Fruit fly (Drosophila melanogaster) whole organism, embryonic: ENCODE data around the gene xmas.
A peak's percentile ranks its signal among the peaks of the same experiment; 100 is the strongest.

Experiments used
- Bteb2 ChIP-seq: fragments of 200-800 bp; sonication (Bioruptor generic); optimal IDR thresholded peaks from 2 replicates; lab custom pipeline; 2016; ENCODE audit warnings: missing biosample characterization, missing genetic modification characterization
- CG12236 ChIP-seq: fragments of 200-800 bp; sonication (Bioruptor generic); optimal IDR thresholded peaks from 2 replicates; lab custom pipeline; 2016; ENCODE audit warnings: missing biosample characterization, missing genetic modification characterization
- CG12659 ChIP-seq: fragments of 200-800 bp; sonication (Bioruptor generic); optimal IDR thresholded peaks from 3 replicates; lab custom pipeline; 2017; ENCODE audit warnings: mild to moderate bottlenecking, missing biosample characterization, missing genetic modification reagents, missing genetic modification characterization
- CG13424 ChIP-seq: fragments of 200-800 bp; sonication (Bioruptor generic); optimal IDR thresholded peaks from 2 replicates; lab custom pipeline; 2019; ENCODE audit warnings: missing biosample characterization, mild to moderate bottlenecking, missing genetic modification characterization, moderate library complexity
- CG13894 ChIP-seq: fragments of 200-800 bp; sonication (Bioruptor generic); optimal IDR thresholded peaks from 3 replicates; lab custom pipeline; 2018; ENCODE audit warnings: missing biosample characterization, mild to moderate bottlenecking, missing genetic modification characterization, moderate library complexity
- CG15073 ChIP-seq: fragments of 200-800 bp; sonication (Bioruptor generic); optimal IDR thresholded peaks from 2 replicates; lab custom pipeline; 2016; ENCODE audit warnings: missing biosample characterization, missing genetic modification characterization
- CG17186 ChIP-seq: fragments of 200-800 bp; sonication (Bioruptor generic); optimal IDR thresholded peaks from 3 replicates; lab custom pipeline; 2017; ENCODE audit warnings: missing biosample characterization, missing genetic modification reagents, missing genetic modification characterization
- CG18619 ChIP-seq: fragments of 200-800 bp; sonication (Bioruptor generic); optimal IDR thresholded peaks from 3 replicates; lab custom pipeline; 2017; ENCODE audit warnings: missing biosample characterization, mild to moderate bottlenecking, missing genetic modification characterization
- CG2116 ChIP-seq: fragments of 200-800 bp; sonication (Bioruptor generic); optimal IDR thresholded peaks from 3 replicates; lab custom pipeline; 2018; ENCODE audit warnings: missing biosample characterization, mild to moderate bottlenecking, missing genetic modification characterization
- CG30403 ChIP-seq: fragments of 200-800 bp; sonication (Bioruptor generic); optimal IDR thresholded peaks from 3 replicates; lab custom pipeline; 2016; ENCODE audit warnings: missing biosample characterization, missing genetic modification characterization
- CG32532 ChIP-seq: fragments of 200-800 bp; sonication (Bioruptor generic); IDR thresholded peaks from 2 replicates; pipeline ENCODE4 v1.3.6; 2022; ENCODE audit warnings: missing biosample characterization, missing genetic modification characterization
- CG3281 ChIP-seq: fragments of 200-800 bp; sonication (Bioruptor generic); optimal IDR thresholded peaks from 3 replicates; lab custom pipeline; 2017; ENCODE audit warnings: missing biosample characterization, mild to moderate bottlenecking, missing genetic modification characterization
- CG3847 ChIP-seq: fragments of 200-800 bp; sonication (Bioruptor generic); IDR thresholded peaks from 2 replicates; pipeline ENCODE4 v1.3.6; 2022; ENCODE audit warnings: missing biosample characterization, missing genetic modification characterization
- CG43689 ChIP-seq: fragments of 200-800 bp; sonication (Bioruptor generic); IDR thresholded peaks from 2 replicates; pipeline ENCODE4 v1.3.6; 2022; ENCODE audit warnings: missing biosample characterization, missing genetic modification characterization
- CG4424 ChIP-seq: fragments of 200-800 bp; sonication (Bioruptor generic); optimal IDR thresholded peaks from 3 replicates; lab custom pipeline; 2016; ENCODE audit warnings: missing biosample characterization, missing genetic modification characterization
- CG6689 ChIP-seq: fragments of 200-800 bp; sonication (Bioruptor generic); IDR thresholded peaks from 2 replicates; pipeline ENCODE4 v1.3.6; 2022; ENCODE audit warnings: missing biosample characterization, missing genetic modification characterization
- CG7372 ChIP-seq: fragments of 200-800 bp; sonication (Bioruptor generic); IDR thresholded peaks from 2 replicates; pipeline ENCODE4 v1.3.6; 2022; ENCODE audit warnings: missing biosample characterization, missing genetic modification characterization
- CG8944 ChIP-seq: fragments of 200-800 bp; sonication (Bioruptor generic); optimal IDR thresholded peaks from 3 replicates; lab custom pipeline; 2016; ENCODE audit warnings: missing biosample characterization, missing genetic modification characterization
- CG9797 ChIP-seq: fragments of 200-800 bp; sonication (Bioruptor generic); optimal IDR thresholded peaks from 3 replicates; lab custom pipeline; 2018; ENCODE audit warnings: missing biosample characterization, mild to moderate bottlenecking, missing genetic modification characterization
- Elba2 ChIP-seq: fragments of 200-800 bp; sonication (Bioruptor generic); optimal IDR thresholded peaks from 3 replicates; lab custom pipeline; 2016; ENCODE audit warnings: missing biosample characterization, missing genetic modification characterization
- Fer1 ChIP-seq: fragments of 200-800 bp; sonication (Bioruptor generic); optimal IDR thresholded peaks from 2 replicates; lab custom pipeline; 2017; ENCODE audit warnings: missing biosample characterization, mild to moderate bottlenecking, missing genetic modification characterization
- H15 ChIP-seq: fragments of 200-800 bp; sonication (Bioruptor generic); IDR thresholded peaks from 3 replicates; pipeline ENCODE4 v1.3.6; 2022; ENCODE audit warnings: missing biosample characterization, missing genetic modification characterization
- Hsf ChIP-seq: fragments of 200-800 bp; sonication (Bioruptor generic); optimal IDR thresholded peaks from 3 replicates; lab custom pipeline; 2016; ENCODE audit warnings: missing biosample characterization, missing genetic modification characterization
- NFAT ChIP-seq: fragments of 200-800 bp; sonication (Bioruptor generic); IDR thresholded peaks from 2 replicates; pipeline ENCODE4 v1.3.6; 2022; ENCODE audit warnings: missing biosample characterization, missing genetic modification characterization
- Nf-YC ChIP-seq: fragments of 200-800 bp; optimal IDR thresholded peaks from 3 replicates; lab custom pipeline; 2019; ENCODE audit warnings: missing biosample characterization, mild to moderate bottlenecking, missing genetic modification characterization, moderate library complexity
- Opbp ChIP-seq: fragments of 200-800 bp; sonication (Bioruptor generic); IDR thresholded peaks from 3 replicates; pipeline ENCODE4 v1.3.6; 2022; ENCODE audit warnings: missing biosample characterization, missing genetic modification characterization; ENCODE audit not compliant: partially characterized antibody
- PHDP ChIP-seq: fragments of 200-800 bp; sonication (Bioruptor generic); optimal IDR thresholded peaks from 3 replicates; lab custom pipeline; 2018; ENCODE audit warnings: missing biosample characterization, mild to moderate bottlenecking, missing genetic modification characterization, moderate library complexity
- Rx ChIP-seq: fragments of 200-800 bp; sonication (Bioruptor generic); IDR thresholded peaks from 2 replicates; pipeline ENCODE4 v1.3.6; 2022; ENCODE audit warnings: missing biosample characterization, missing genetic modification characterization
- Sin3A ChIP-seq: fragments of >200 bp; optimal IDR thresholded peaks from 2 replicates; lab custom pipeline; 2018
- Sox100B ChIP-seq: fragments of 200-800 bp; sonication (Bioruptor generic); optimal IDR thresholded peaks from 3 replicates; lab custom pipeline; 2018; ENCODE audit warnings: missing biosample characterization, mild to moderate bottlenecking, missing genetic modification characterization
- Ssrp ChIP-seq: fragments of 200-800 bp; sonication (Bioruptor generic); optimal IDR thresholded peaks from 2 replicates; lab custom pipeline; 2018; ENCODE audit warnings: missing biosample characterization, mild to moderate bottlenecking, missing genetic modification characterization, moderate library complexity
- ac ChIP-seq: fragments of 200-800 bp; sonication (Bioruptor generic); optimal IDR thresholded peaks from 3 replicates; lab custom pipeline; 2017; ENCODE audit warnings: missing biosample characterization, mild to moderate bottlenecking, missing genetic modification characterization
- cwo ChIP-seq: fragments of 200-800 bp; sonication (Bioruptor generic); optimal IDR thresholded peaks from 3 replicates; lab custom pipeline; 2017; ENCODE audit warnings: missing biosample characterization, missing genetic modification characterization, mild to moderate bottlenecking, moderate library complexity, missing genetic modification reagents
- dysf ChIP-seq: fragments of 200-800 bp; sonication (Bioruptor generic); IDR thresholded peaks from 3 replicates; pipeline ENCODE4 v1.3.6; 2022; ENCODE audit warnings: missing biosample characterization, missing genetic modification characterization
- esg ChIP-seq: fragments of 200-800 bp; sonication (Bioruptor generic); conservative IDR thresholded peaks from 2 replicates; pipeline ENCODE4 v1.3.6; 2022; ENCODE audit warnings: missing biosample characterization, missing genetic modification characterization
- fd3F ChIP-seq: fragments of 200-800 bp; sonication (Bioruptor generic); optimal IDR thresholded peaks from 2 replicates; lab custom pipeline; 2018; ENCODE audit warnings: missing biosample characterization, mild to moderate bottlenecking, missing genetic modification characterization, moderate library complexity
- lilli ChIP-seq: fragments of 200-800 bp; sonication (Bioruptor generic); optimal IDR thresholded peaks from 3 replicates; lab custom pipeline; 2016; ENCODE audit warnings: missing biosample characterization, missing genetic modification characterization
- lov ChIP-seq, 2 experiments: fragments of 200-800 bp in 1 of 2; fragments of >200 bp in 1 of 2; sonication (Bioruptor generic) in 1 of 2; IDR thresholded peaks in 1 of 2; optimal IDR thresholded peaks in 1 of 2; 2 replicates in 1 of 2; 3 replicates in 1 of 2; pipeline versions ENCODE4 v1.3.6 to Lab custom; 2017 to 2022; ENCODE audit warnings: missing biosample characterization in 1 of 2, missing genetic modification characterization in 1 of 2
- odd ChIP-seq: fragments of 200-800 bp; sonication (Bioruptor generic); optimal IDR thresholded peaks from 2 replicates; lab custom pipeline; 2017; ENCODE audit warnings: missing biosample characterization, mild to moderate bottlenecking, missing genetic modification characterization
- row ChIP-seq: fragments of 200-800 bp; sonication (Bioruptor generic); IDR thresholded peaks from 3 replicates; pipeline ENCODE4 v1.3.6; 2022; ENCODE audit warnings: missing biosample characterization, missing genetic modification characterization
- sim ChIP-seq: fragments of 200-800 bp; sonication (Bioruptor generic); IDR thresholded peaks from 2 replicates; pipeline ENCODE4 v1.3.6; 2022; ENCODE audit warnings: missing biosample characterization, missing genetic modification characterization
- sob ChIP-seq: fragments of 200-800 bp; sonication (Bioruptor generic); IDR thresholded peaks from 2 replicates; pipeline ENCODE4 v1.3.6; 2022; ENCODE audit warnings: missing biosample characterization, missing genetic modification characterization
- stwl ChIP-seq: fragments of 200-800 bp; sonication (Bioruptor generic); optimal IDR thresholded peaks from 3 replicates; lab custom pipeline; 2018; ENCODE audit warnings: missing biosample characterization, mild to moderate bottlenecking, missing genetic modification characterization, moderate library complexity
- tin ChIP-seq: fragments of 200-800 bp; sonication (Bioruptor generic); optimal IDR thresholded peaks from 3 replicates; lab custom pipeline; 2016; ENCODE audit warnings: missing biosample characterization, missing genetic modification characterization
- trem ChIP-seq: fragments of 200-800 bp; optimal IDR thresholded peaks from 3 replicates; lab custom pipeline; 2019; ENCODE audit warnings: missing biosample characterization, mild to moderate bottlenecking, missing genetic modification characterization, moderate library complexity
- trh ChIP-seq: fragments of 200-800 bp; sonication (Bioruptor generic); optimal IDR thresholded peaks from 2 replicates; lab custom pipeline; 2016; ENCODE audit warnings: missing biosample characterization, missing genetic modification characterization
- tup ChIP-seq: fragments of 200-800 bp; sonication (Bioruptor generic); optimal IDR thresholded peaks from 2 replicates; lab custom pipeline; 2016; ENCODE audit warnings: missing biosample characterization, mild to moderate bottlenecking, missing genetic modification characterization, moderate library complexity
- vfl ChIP-seq: fragments of 200-800 bp; sonication (Bioruptor generic); optimal IDR thresholded peaks from 2 replicates; lab custom pipeline; 2016; ENCODE audit warnings: missing biosample characterization, missing genetic modification characterization

Gene xmas

DNA sequence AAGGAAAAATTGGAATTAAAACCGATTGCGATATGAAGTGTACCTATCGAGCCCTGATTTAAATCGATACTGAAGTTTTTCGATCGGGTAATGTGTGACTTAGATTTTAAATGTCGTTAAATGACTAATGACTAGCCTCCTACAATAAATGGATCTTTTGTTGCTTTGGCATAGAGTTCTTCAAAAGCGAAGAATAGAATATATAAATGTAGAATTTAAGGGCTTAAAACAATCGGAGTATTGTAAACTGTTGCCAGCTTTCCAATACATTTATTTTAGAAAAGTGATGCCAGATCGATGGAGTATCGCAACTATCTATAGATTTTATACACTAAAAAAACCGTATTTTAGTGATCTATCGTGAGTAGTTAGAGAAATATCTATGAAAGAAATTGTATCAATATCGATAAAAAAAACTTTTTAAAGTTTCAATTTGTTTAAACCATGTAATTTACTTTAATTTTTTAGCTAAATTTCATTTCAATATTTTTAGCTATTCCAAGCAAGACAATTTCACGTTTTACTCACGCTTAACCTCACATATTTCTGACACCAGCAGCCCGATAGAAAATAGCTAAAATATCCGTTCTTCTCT lies 16.1 kb downstream of the xmas start, which contains the start of the genes mei-217 and mei-218 (continued):
- no peak for TF ChIP-seq CG7372
- TF ChIP-seq CG30403 (GFP tag; lab: Kevin White, UChicago) = peak; percentile 53
- no peak for TF ChIP-seq Rx
- TF ChIP-seq lov (optimal IDR thresholded peaks at IDR 0.05; lab: Kevin White, UChicago) = no peak
- no peak for TF ChIP-seq lov (GFP tag; IDR thresholded peaks at IDR 0.05; lab: Robert Waterston, UW)
- peak; percentile 82 for TF ChIP-seq row (GFP tag; lab: Robert Waterston, UW)
- TF ChIP-seq CG12236 (GFP tag; lab: Kevin White, UChicago) = no peak
- TF ChIP-seq Bteb2 (GFP tag; lab: Kevin White, UChicago) = no peak
- TF ChIP-seq lilli (GFP tag; lab: Kevin White, UChicago) = peak; percentile 32
- peak; percentile 37 for TF ChIP-seq Ssrp (tag; lab: Kevin White, UChicago)

DNA sequence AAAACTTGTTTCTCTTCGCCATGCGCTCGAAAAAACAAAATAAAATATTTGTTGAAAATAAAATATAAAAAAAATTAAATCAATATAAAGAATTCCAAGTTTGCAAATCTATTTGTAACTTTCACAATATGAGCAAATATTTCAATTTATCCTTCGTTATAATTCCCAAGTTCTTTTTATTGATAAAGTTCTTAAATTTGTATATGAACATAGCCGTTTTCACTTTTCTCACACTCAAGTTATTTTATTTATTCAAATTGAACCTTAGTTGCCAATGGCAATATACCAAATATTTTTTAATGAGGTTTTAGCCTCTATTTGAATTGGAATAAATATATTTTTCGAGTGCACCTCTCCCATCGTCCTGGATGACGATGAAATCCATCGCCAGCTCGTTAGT lies 26.4 kb downstream of the xmas start:
- TF ChIP-seq CG15073 (GFP tag; lab: Kevin White, UChicago) = no peak
- no peak for TF ChIP-seq trh
- TF ChIP-seq CG17186 (GFP tag; lab: Kevin White, UChicago) = no peak
- no peak for TF ChIP-seq Sin3A (lab: Kevin White, UChicago)
- TF ChIP-seq sob = peak; percentile 37; the same call in 1 of the 2 replicates
- TF ChIP-seq CG30403 (GFP tag; lab: Kevin White, UChicago) = no peak
- TF ChIP-seq dysf (GFP tag; lab: Robert Waterston, UW) = peak; percentile 39; the same call in 2 of the 3 replicates
- TF ChIP-seq CG7372 = no peak
- TF ChIP-seq CG32532 (GFP tag; lab: Robert Waterston, UW) = peak; percentile 41; the same call in 1 of the 2 replicates
- no peak for TF ChIP-seq sim (GFP tag; lab: Robert Waterston, UW)
- TF ChIP-seq Elba2 = no peak
- no peak for TF ChIP-seq esg (GFP tag; lab: Robert Waterston, UW)
- no peak for TF ChIP-seq tup (GFP tag; lab: Kevin White, UChicago)
- TF ChIP-seq vfl (GFP tag; lab: Kevin White, UChicago) = no peak
- no peak for TF ChIP-seq Opbp (GFP tag; lab: Robert Waterston, UW)
- no peak for TF ChIP-seq Hsf (GFP tag; lab: Kevin White, UChicago)
- peak; percentile 14 for TF ChIP-seq PHDP (tag; lab: Kevin White, UChicago)
- TF ChIP-seq cwo (GFP tag; lab: Kevin White, UChicago) = peak; percentile 37
- peak; percentile 53 for TF ChIP-seq CG13424
- peak; percentile 13 for TF ChIP-seq CG12659
- TF ChIP-seq CG3847 (GFP tag; lab: Robert Waterston, UW) = no peak
- peak; percentile 5 for TF ChIP-seq Fer1 (GFP tag; lab: Kevin White, UChicago)
- no peak for TF ChIP-seq CG9797 (GFP tag; lab: Kevin White, UChicago)
- peak; percentile 56 for TF ChIP-seq CG3281 (GFP tag; lab: Kevin White, UChicago)
- TF ChIP-seq CG13894 (tag; lab: Kevin White, UChicago) = no peak
- peak; percentile 33 for TF ChIP-seq Sox100B (GFP tag; lab: Kevin White, UChicago)
- no peak for TF ChIP-seq trem (tag; lab: Kevin White, UChicago)
- TF ChIP-seq CG18619 (GFP tag; lab: Kevin White, UChicago) = no peak
- no peak for TF ChIP-seq CG43689 (GFP tag; lab: Robert Waterston, UW)
- TF ChIP-seq ac (GFP tag; lab: Kevin White, UChicago) = no peak
- TF ChIP-seq stwl (tag; lab: Kevin White, UChicago) = no peak
- TF ChIP-seq CG2116 = no peak
- no peak for TF ChIP-seq Nf-YC (tag; lab: Kevin White, UChicago)
- no peak for TF ChIP-seq NFAT (GFP tag; lab: Robert Waterston, UW)
- TF ChIP-seq fd3F (GFP tag; lab: Kevin White, UChicago) = peak; percentile 9
- TF ChIP-seq odd (GFP tag; lab: Kevin White, UChicago) = no peak
- TF ChIP-seq row (GFP tag; lab: Robert Waterston, UW) = peak; percentile 15; the same call in 1 of the 3 replicates
- peak; percentile 18 for TF ChIP-seq CG4424 (GFP tag; lab: Kevin White, UChicago)
- no peak for TF ChIP-seq tin
- TF ChIP-seq CG8944 (GFP tag; lab: Kevin White, UChicago) = no peak
- TF ChIP-seq H15 = no peak
- TF ChIP-seq CG6689 (GFP tag; lab: Robert Waterston, UW) = peak; percentile 24; the same call in 1 of the 2 replicates
